Worm (Caenorhabditis elegans): ENCODE data around the gene nlp-53.

The nlp-53 gene

DNA sequence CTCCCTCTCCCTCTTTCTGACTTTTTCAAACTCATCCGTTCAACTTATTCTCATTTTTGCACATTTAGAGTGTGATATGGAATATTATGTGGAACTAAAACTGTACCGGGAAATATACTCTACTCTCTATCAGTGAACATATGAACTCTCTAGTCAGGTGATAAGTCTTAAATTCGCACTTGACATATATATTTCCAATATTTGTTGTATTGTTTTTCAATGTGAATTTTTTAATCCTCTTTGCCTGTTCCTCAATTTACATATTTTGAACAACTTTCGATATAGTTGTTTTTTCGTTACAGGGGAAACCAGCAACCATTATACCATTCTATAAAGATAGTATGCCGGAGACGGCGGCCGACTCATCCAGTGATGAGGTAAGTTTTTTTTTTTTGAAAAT, 41.5 kb downstream of the nlp-53 start, which contains the start of gene C04A11.1:
TSS of gene C04A11.1 (plus strand) at position 301 of the 400 bp plus-strand sequence.
- TF ChIP-seq F10E7.11 (tag; optimal IDR thresholded peaks at IDR 0.05) = no peak
- no peak for TF ChIP-seq T07F8.4 (tag; optimal IDR thresholded peaks at IDR 0.05)
- TF ChIP-seq rpc-1 (optimal IDR thresholded peaks at IDR 0.05) = no peak
- TF ChIP-seq rpc-1 (tag; optimal IDR thresholded peaks at IDR 0.05) = no peak
- no peak for TF ChIP-seq ztf-18 (tag; optimal IDR thresholded peaks at IDR 0.05)
- TF ChIP-seq madf-8 (GFP tag; conservative IDR thresholded peaks at IDR 0.05) = no peak
- no peak for TF ChIP-seq Y53G8AR.9 (GFP tag; conservative IDR thresholded peaks at IDR 0.05)

ce11 chrX:13663641-13664633, 45.3 kb downstream of the nlp-53 start, which contains the start of gene C04A11.5:
Gene C04A11.5, plus strand, starts transcription at chrX:13664583.
- TF ChIP-seq cebp-1 (GFP tag; IDR thresholded peaks at IDR 0.05) = no peak
- peak; percentile 52 for TF ChIP-seq cebp-1 (tag; optimal IDR thresholded peaks at IDR 0.05)
- TF ChIP-seq lsl-1 (GFP tag; optimal IDR thresholded peaks at IDR 0.05) = no peak
- TF ChIP-seq attf-5 (GFP tag; optimal IDR thresholded peaks at IDR 0.05) = no peak
- no peak for TF ChIP-seq akir-1 (GFP tag; optimal IDR thresholded peaks at IDR 0.05)
- TF ChIP-seq hmg-1.2 (GFP tag; IDR thresholded peaks at IDR 0.05) = no peak
- no peak for TF ChIP-seq ZK185.1 (tag; optimal IDR thresholded peaks at IDR 0.05; ENCODE audit: poor library complexity, severe bottlenecking)
- TF ChIP-seq C06A6.2 (GFP tag; conservative IDR thresholded peaks at IDR 0.05) = no peak
- no peak for TF ChIP-seq lin-54 (GFP tag; optimal IDR thresholded peaks at IDR 0.05)

ce11 chrX:13665447-13665846, 46.8 kb downstream of the nlp-53 start:
- peak; percentile 37; the same call in 1 of the 2 replicates for TF ChIP-seq F39B2.1 (GFP tag; IDR thresholded peaks at IDR 0.05)
- 0 out of 2 replicates have a peak, but pooled peaks have one; percentile 38 for TF ChIP-seq Y95B8A.8 (GFP tag; IDR thresholded peaks at IDR 0.05)
- no peak for TF ChIP-seq nfya-1 (tag; optimal IDR thresholded peaks at IDR 0.05; ENCODE audit: borderline replicate concordance, insufficient read depth)
- peak; percentile 60 for TF ChIP-seq nhr-80 (tag; optimal IDR thresholded peaks at IDR 0.05)
- peak; percentile 75 for TF ChIP-seq egrh-3 (GFP tag; IDR thresholded peaks at IDR 0.05)
- TF ChIP-seq mel-28 (tag; optimal IDR thresholded peaks at IDR 0.05; ENCODE audit: borderline replicate concordance) = peak; percentile 54
- peak; percentile 94 for TF ChIP-seq athp-1 (tag; optimal IDR thresholded peaks at IDR 0.05)
- peak; percentile 81 for TF ChIP-seq F57C9.4 (tag; optimal IDR thresholded peaks at IDR 0.05)
- peak; percentile 66 for TF ChIP-seq ztf-3 (GFP tag; optimal IDR thresholded peaks at IDR 0.05)
- TF ChIP-seq cebp-2 (GFP tag; IDR thresholded peaks at IDR 0.05) = peak; percentile 97
- TF ChIP-seq tlf-1 (GFP tag; optimal IDR thresholded peaks at IDR 0.05) = peak; percentile 81
- TF ChIP-seq Y56A3A.18 (GFP tag; IDR thresholded peaks at IDR 0.05) = peak; percentile 97
- peak; percentile 89 for TF ChIP-seq hrde-1 (tag; optimal IDR thresholded peaks at IDR 0.05; ENCODE audit: borderline replicate concordance)
- peak; percentile 97 for TF ChIP-seq zim-3 (tag; optimal IDR thresholded peaks at IDR 0.05)
- peak; percentile 98 for TF ChIP-seq tbp1 (GFP tag; optimal IDR thresholded peaks at IDR 0.05)
- TF ChIP-seq B0035.1 (tag; optimal IDR thresholded peaks at IDR 0.05) = peak; percentile 90
- peak; percentile 85 for TF ChIP-seq snpc-4 (GFP tag; optimal IDR thresholded peaks at IDR 0.05)
- TF ChIP-seq snpc-4 (tag; optimal IDR thresholded peaks at IDR 0.05) = peak in 3 of 4 experiments; percentile 82 to 87 (median 84)
- TF ChIP-seq lsl-1 (GFP tag; optimal IDR thresholded peaks at IDR 0.05) = peak; percentile 32
- TF ChIP-seq rpc-1 (optimal IDR thresholded peaks at IDR 0.05) = peak; percentile 100
- TF ChIP-seq rpc-1 (tag; optimal IDR thresholded peaks at IDR 0.05) = peak; percentile 99
- TF ChIP-seq lag-1 (GFP tag; IDR thresholded peaks at IDR 0.05) = 0 out of 2 replicates have a peak, but pooled peaks have one; percentile 86
- peak; percentile 78 for TF ChIP-seq ceh-100 (GFP tag; IDR thresholded peaks at IDR 0.05)
- peak; percentile 87 for TF ChIP-seq nhr-179 (tag; optimal IDR thresholded peaks at IDR 0.05)
- peak; percentile 89 for TF ChIP-seq sea-2 (GFP tag; IDR thresholded peaks at IDR 0.05)
- peak; percentile 82 for TF ChIP-seq zfh-2 (GFP tag; conservative IDR thresholded peaks at IDR 0.05)
- peak; percentile 78 for TF ChIP-seq egl-18 (GFP tag; IDR thresholded peaks at IDR 0.05)
- TF ChIP-seq ceh-79 (tag; optimal IDR thresholded peaks at IDR 0.05) = peak; percentile 96
- TF ChIP-seq aptf-3 (GFP tag; IDR thresholded peaks at IDR 0.05) = peak; percentile 91
- peak; percentile 65 to 83 for TF ChIP-seq let-607 (tag; optimal IDR thresholded peaks at IDR 0.05)
